Fruit fly (Drosophila melanogaster): Measurements from ENCODE around the gene CG3473.

Gene CG3473

dm6 chr2L:14553868-14554591, 9.5 kb downstream of the CG3473 start (continued):
- TF ChIP-seq prd (optimal IDR thresholded peaks at IDR 0.05) (no peak), prd (GFP tag; IDR thresholded peaks at IDR 0.05) (peak; percentile 92), CG11560 (tag; IDR thresholded peaks at IDR 0.05) (no peak), Bdp1 (GFP tag; optimal IDR thresholded peaks at IDR 0.05) (peak; percentile 42), CG18764 (GFP tag; optimal IDR thresholded peaks at IDR 0.05) (peak; percentile 77), B-H2 (GFP tag; optimal IDR thresholded peaks at IDR 0.05) (no peak), CG3065 (GFP tag; optimal IDR thresholded peaks at IDR 0.05) (no peak), Rfx (GFP tag; IDR thresholded peaks at IDR 0.05) (peak; percentile 43; the same call in 1 of the 2 replicates), CG34422 (GFP tag; IDR thresholded peaks at IDR 0.05) (peak; percentile 73; the same call in 2 of the 3 replicates), Myb (GFP tag; optimal IDR thresholded peaks at IDR 0.05) (peak; percentile 29), CG13287 (GFP tag; IDR thresholded peaks at IDR 0.05; ENCODE audit: partially characterized antibody) (no peak), TFAM (GFP tag; optimal IDR thresholded peaks at IDR 0.05) (peak; percentile 50), CG14441 (GFP tag; IDR thresholded peaks at IDR 0.05) (peak; percentile 67), gro (GFP tag; optimal IDR thresholded peaks at IDR 0.05) (peak; percentile 14), CG2875 (GFP tag; optimal IDR thresholded peaks at IDR 0.05) (peak; percentile 33), CG30431 (GFP tag; optimal IDR thresholded peaks at IDR 0.05) (peak; percentile 81), NK7.1 (GFP tag; optimal IDR thresholded peaks at IDR 0.05) (peak; percentile 49), CG4854 (GFP tag; optimal IDR thresholded peaks at IDR 0.05) (peak; percentile 36), emc (GFP tag; optimal IDR thresholded peaks at IDR 0.05) (no peak), CG10366 (GFP tag; IDR thresholded peaks at IDR 0.05) (peak; percentile 54), Trl (optimal IDR thresholded peaks at IDR 0.05) (no peak), Trl (GFP tag; optimal IDR thresholded peaks at IDR 0.05) (peak; percentile 86), CG6765 (GFP tag; optimal IDR thresholded peaks at IDR 0.05) (no peak), pfk (GFP tag; optimal IDR thresholded peaks at IDR 0.05) (no peak), CG5245 (GFP tag; optimal IDR thresholded peaks at IDR 0.05) (peak; percentile 70), YL-1 (GFP tag; optimal IDR thresholded peaks at IDR 0.05) (no peak), Kr (GFP tag; optimal IDR thresholded peaks at IDR 0.05) (peak; percentile 71), CG11723 (GFP tag; optimal IDR thresholded peaks at IDR 0.05) (peak; percentile 41), hth (optimal IDR thresholded peaks at IDR 0.05) (peak; percentile 96), CG6654 (GFP tag; optimal IDR thresholded peaks at IDR 0.05) (peak; percentile 29), cas (GFP tag; IDR thresholded peaks at IDR 0.05) (no peak), kay (GFP tag; optimal IDR thresholded peaks at IDR 0.05) (no peak), CG7786 (GFP tag; optimal IDR thresholded peaks at IDR 0.05) (peak; percentile 67), CG8765 (GFP tag; IDR thresholded peaks at IDR 0.05) (peak; percentile 83), Aef1 (GFP tag; IDR thresholded peaks at IDR 0.05) (peak; percentile 46; the same call in 2 of the 3 replicates), ro (GFP tag; IDR thresholded peaks at IDR 0.05) (0 out of 2 replicates have a peak, but pooled peaks have one; percentile 29), Drgx (GFP tag; IDR thresholded peaks at IDR 0.05) (peak; percentile 49), run (tag; optimal IDR thresholded peaks at IDR 0.05) (peak; percentile 5), Spps (tag; optimal IDR thresholded peaks at IDR 0.05) (peak; percentile 76), scrt (GFP tag; optimal IDR thresholded peaks at IDR 0.05) (peak; percentile 50), Hsf (GFP tag; optimal IDR thresholded peaks at IDR 0.05) (peak; percentile 66), CG17912 (GFP tag; optimal IDR thresholded peaks at IDR 0.05) (no peak), grau (tag; optimal IDR thresholded peaks at IDR 0.05) (peak; percentile 63), CG9727 (GFP tag; optimal IDR thresholded peaks at IDR 0.05) (peak; percentile 93), Ada2b (GFP tag; IDR thresholded peaks at IDR 0.05) (peak; percentile 30; the same call in 1 of the 2 replicates), Gsc (GFP tag; IDR thresholded peaks at IDR 0.05) (peak; percentile 68), abd-A (tag; optimal IDR thresholded peaks at IDR 0.05) (no peak), CG15696 (tag; optimal IDR thresholded peaks at IDR 0.05) (peak; percentile 95), tll (GFP tag; optimal IDR thresholded peaks at IDR 0.05) (peak in 1 of 2 experiments; percentile 41), inv (GFP tag; IDR thresholded peaks at IDR 0.05; ENCODE audit: partially characterized antibody) (no peak), amos (GFP tag; IDR thresholded peaks at IDR 0.05; ENCODE audit: partially characterized antibody) (no peak)

Measured in whole organism, embryonic.